Worm (Caenorhabditis elegans) whole organism, L4 larva: ENCODE results near the gene nhx-2.

Experiments used
- F10B5.3 ChIP-seq: sonication (generic microtip); optimal IDR thresholded peaks from 2 replicates; lab custom pipeline; 2016; ENCODE audit warnings: mild to moderate bottlenecking, missing genetic modification characterization, missing compliant biosample characterization
- F49E8.2 ChIP-seq: sonication (generic microtip); optimal IDR thresholded peaks from 2 replicates; lab custom pipeline; 2016; ENCODE audit warnings: missing compliant biosample characterization, mild to moderate bottlenecking, missing genetic modification characterization, borderline replicate concordance
- R02D3.7 ChIP-seq: fragments of 150-350 bp; sonication (generic microtip); optimal IDR thresholded peaks from 3 replicates; lab custom pipeline; 2014; ENCODE audit warnings: missing biosample characterization, missing genetic modification characterization
- T20F7.1 ChIP-seq: fragments of 200-800 bp; sonication (Bioruptor generic); optimal IDR thresholded peaks from 2 replicates; lab custom pipeline; 2018; ENCODE audit warnings: mild to moderate bottlenecking, missing genetic modification characterization, missing compliant biosample characterization
- T26A8.4 ChIP-seq: fragments of 200-800 bp; sonication (Bioruptor generic); IDR thresholded peaks from 2 replicates; pipeline ENCODE4 v1.3.6; 2022; ENCODE audit warnings: missing genetic modification characterization, missing compliant biosample characterization
- Y105C5A.15 ChIP-seq: fragments of 200-800 bp; sonication (Bioruptor generic); IDR thresholded peaks from 2 replicates; pipeline ENCODE4 v1.3.6; 2022; ENCODE audit warnings: missing genetic modification characterization, missing compliant biosample characterization
- Y48G9A.11 ChIP-seq: fragments of 200-800 bp; sonication (Bioruptor generic); IDR thresholded peaks from 2 replicates; pipeline ENCODE4 v1.3.6; 2022; ENCODE audit warnings: missing genetic modification reagents, missing genetic modification characterization, missing compliant biosample characterization
- aha-1 ChIP-seq: fragments of 150-350 bp; peaks from one replicate; lab custom pipeline; 2014; ENCODE audit warnings: missing biosample characterization, missing genetic modification characterization
- aly-2 ChIP-seq: sonication (generic microtip); optimal IDR thresholded peaks from 2 replicates; lab custom pipeline; 2018; ENCODE audit warnings: missing biosample characterization, missing genetic modification characterization
- attf-4 ChIP-seq: sonication (generic microtip); optimal IDR thresholded peaks from 3 replicates; lab custom pipeline; 2017; ENCODE audit warnings: missing biosample characterization, missing genetic modification characterization
- ceh-32 ChIP-seq: sonication (generic microtip); optimal IDR thresholded peaks from 2 replicates; lab custom pipeline; 2016; ENCODE audit warnings: mild to moderate bottlenecking, missing genetic modification characterization, missing compliant biosample characterization; ENCODE audit not compliant: poor library complexity
- ceh-44 ChIP-seq: fragments of 200-800 bp; sonication (Bioruptor generic); IDR thresholded peaks from 2 replicates; pipeline ENCODE4 v1.3.6; 2022; ENCODE audit warnings: missing genetic modification reagents, missing genetic modification characterization, missing compliant biosample characterization
- ceh-62 ChIP-seq: sonication (generic microtip); optimal IDR thresholded peaks from 2 replicates; lab custom pipeline; 2017; ENCODE audit warnings: missing biosample characterization, missing genetic modification characterization
- ces-1 ChIP-seq: fragments of 150-350 bp; sonication (generic microtip); optimal IDR thresholded peaks from 4 replicates; lab custom pipeline; 2014; ENCODE audit warnings: missing biosample characterization, missing genetic modification reagents, missing genetic modification characterization
- daf-16 ChIP-seq, 3 experiments: sonication (generic microtip); optimal IDR thresholded peaks; 2 replicates each; lab custom pipeline; 2016 to 2017; ENCODE audit warnings: missing genetic modification characterization in 3 of 3, missing genetic modification reagents in 3 of 3, mild to moderate bottlenecking in 2 of 3, missing compliant biosample characterization in 2 of 3, missing biosample characterization in 1 of 3, moderate library complexity in 1 of 3
- dmd-9 ChIP-seq: fragments of 200-800 bp; sonication (Bioruptor generic); IDR thresholded peaks from 2 replicates; pipeline ENCODE4 v1.3.6; 2022; ENCODE audit warnings: missing genetic modification reagents, missing genetic modification characterization, missing compliant biosample characterization
- dpl-1 ChIP-seq: fragments of 150-350 bp; optimal IDR thresholded peaks from 2 replicates; lab custom pipeline; 2014; ENCODE audit warnings: missing biosample characterization, missing genetic modification reagents, missing genetic modification characterization
- duxl-1 ChIP-seq: sonication (generic microtip); optimal IDR thresholded peaks from 2 replicates; lab custom pipeline; 2016; ENCODE audit warnings: mild to moderate bottlenecking, missing genetic modification characterization, moderate library complexity, missing compliant biosample characterization; ENCODE audit not compliant: poor library complexity
- dve-1 ChIP-seq: sonication (generic microtip); optimal IDR thresholded peaks from 2 replicates; lab custom pipeline; 2017; ENCODE audit warnings: antibody characterized with exemption, mild to moderate bottlenecking, missing genetic modification characterization, missing compliant biosample characterization; ENCODE audit not compliant: insufficient read depth
- egl-27 ChIP-seq: sonication (generic microtip); optimal IDR thresholded peaks from 3 replicates; lab custom pipeline; 2017; ENCODE audit warnings: missing biosample characterization, missing genetic modification reagents, missing genetic modification characterization
- gei-8 ChIP-seq: fragments of 200-800 bp; sonication (Bioruptor generic); optimal IDR thresholded peaks from 2 replicates; lab custom pipeline; 2018; ENCODE audit warnings: mild to moderate bottlenecking, missing genetic modification characterization, missing compliant biosample characterization
- hlh-30 ChIP-seq: sonication (generic microtip); optimal IDR thresholded peaks from 2 replicates; lab custom pipeline; 2017; ENCODE audit warnings: antibody characterized with exemption, mild to moderate bottlenecking, missing genetic modification characterization, missing compliant biosample characterization; ENCODE audit not compliant: insufficient read depth
- hmg-1.1 ChIP-seq: fragments of 200-800 bp; sonication (Bioruptor generic); IDR thresholded peaks from 2 replicates; pipeline ENCODE4 v1.3.6; 2022; ENCODE audit warnings: missing genetic modification reagents, missing genetic modification characterization, missing compliant biosample characterization
- lin-13 ChIP-seq: fragments of 150-350 bp; optimal IDR thresholded peaks from 2 replicates; lab custom pipeline; 2014; ENCODE audit warnings: missing biosample characterization, missing genetic modification reagents, missing genetic modification characterization
- lin-38 ChIP-seq: fragments of 200-800 bp; sonication (Bioruptor generic); IDR thresholded peaks from 2 replicates; pipeline ENCODE4 v1.3.6; 2022; ENCODE audit warnings: missing genetic modification reagents, missing genetic modification characterization, missing compliant biosample characterization
- lin-39 ChIP-seq: fragments of 150-350 bp; optimal IDR thresholded peaks from 2 replicates; lab custom pipeline; 2014; ENCODE audit warnings: missing biosample characterization, missing genetic modification reagents, missing genetic modification characterization
- lir-3 ChIP-seq: sonication (generic microtip); optimal IDR thresholded peaks from 2 replicates; lab custom pipeline; 2016; ENCODE audit warnings: mild to moderate bottlenecking, missing genetic modification characterization, missing compliant biosample characterization
- lsy-2 ChIP-seq, 2 experiments: fragments of 150-350 bp in 1 of 2; sonication (generic microtip) in 1 of 2; optimal IDR thresholded peaks; 2 replicates each; lab custom pipeline; 2014 to 2017; ENCODE audit warnings: missing biosample characterization in 2 of 2, missing genetic modification characterization in 2 of 2
- madf-9 ChIP-seq: fragments of 200-800 bp; sonication (Bioruptor generic); conservative IDR thresholded peaks from 2 replicates; pipeline ENCODE4 v1.3.6; 2022; ENCODE audit warnings: missing genetic modification reagents, missing genetic modification characterization, missing compliant biosample characterization
- mdt-29 ChIP-seq: fragments of 200-800 bp; sonication (Bioruptor generic); IDR thresholded peaks from 2 replicates; pipeline ENCODE4 v1.3.6; 2022; ENCODE audit warnings: missing genetic modification reagents, missing genetic modification characterization, missing compliant biosample characterization
- mep-1 ChIP-seq: fragments of 150-350 bp; sonication (generic microtip); optimal IDR thresholded peaks from 3 replicates; lab custom pipeline; 2014; ENCODE audit warnings: missing biosample characterization, missing genetic modification characterization
- mes-2 ChIP-seq: sonication (generic microtip); optimal IDR thresholded peaks from 2 replicates; lab custom pipeline; 2016; ENCODE audit warnings: missing genotype, mild to moderate bottlenecking, missing genetic modification characterization, missing compliant biosample characterization; ENCODE audit not compliant: poor library complexity, severe bottlenecking
- mxl-2 ChIP-seq: fragments of 200-800 bp; sonication (Bioruptor generic); conservative IDR thresholded peaks from 2 replicates; pipeline ENCODE4 v1.3.6; 2022; ENCODE audit warnings: missing genetic modification reagents, missing genetic modification characterization, missing compliant biosample characterization
- mxl-3 ChIP-seq: fragments of 200-800 bp; sonication (Bioruptor generic); optimal IDR thresholded peaks from 2 replicates; lab custom pipeline; 2018; ENCODE audit warnings: mild to moderate bottlenecking, missing genetic modification characterization, missing compliant biosample characterization
- nhr-111 ChIP-seq: fragments of 200-800 bp; sonication (Bioruptor generic); optimal IDR thresholded peaks from 2 replicates; lab custom pipeline; 2018; ENCODE audit warnings: mild to moderate bottlenecking, missing genetic modification characterization, missing compliant biosample characterization
- nhr-25 ChIP-seq: sonication (generic microtip); optimal IDR thresholded peaks from 2 replicates; lab custom pipeline; 2017; ENCODE audit warnings: missing genetic modification characterization, mild to moderate bottlenecking, missing compliant biosample characterization, antibody characterized with exemption, moderate library complexity, borderline replicate concordance; ENCODE audit not compliant: insufficient read depth
- nhr-42 ChIP-seq: fragments of 200-800 bp; sonication (Bioruptor generic); IDR thresholded peaks from 2 replicates; pipeline ENCODE4 v1.3.6; 2022; ENCODE audit warnings: missing genetic modification characterization, missing compliant biosample characterization
- nhr-6 ChIP-seq: fragments of 150-350 bp; optimal IDR thresholded peaks from 2 replicates; lab custom pipeline; 2014; ENCODE audit warnings: missing biosample characterization, missing genetic modification characterization
- nhr-77 ChIP-seq: fragments of 150-350 bp; optimal IDR thresholded peaks from 2 replicates; lab custom pipeline; 2014; ENCODE audit warnings: missing biosample characterization, missing genetic modification characterization
- pha-4 ChIP-seq, 2 experiments: fragments of 150-350 bp in 1 of 2; fragments of 200-800 bp in 1 of 2; sonication (Bioruptor generic) in 1 of 2; IDR thresholded peaks in 1 of 2; optimal IDR thresholded peaks in 1 of 2; 2 replicates each; pipeline versions ENCODE4 v1.3.6 to Lab custom; 2014 to 2022; ENCODE audit warnings: missing genetic modification characterization in 2 of 2, missing genetic modification reagents in 2 of 2, missing biosample characterization in 1 of 2, missing compliant biosample characterization in 1 of 2
- rbr-2 ChIP-seq: sonication (generic microtip); optimal IDR thresholded peaks from 2 replicates; lab custom pipeline; 2016; ENCODE audit warnings: missing genotype, missing genetic modification characterization, missing compliant biosample characterization
- set-16 ChIP-seq: fragments of 200-800 bp; sonication (Bioruptor generic); IDR thresholded peaks from 2 replicates; pipeline ENCODE4 v1.3.6; 2022; ENCODE audit warnings: missing genetic modification reagents, missing genetic modification characterization, missing compliant biosample characterization
- snpc-1.2 ChIP-seq: fragments of 200-800 bp; sonication (Bioruptor generic); IDR thresholded peaks from 2 replicates; pipeline ENCODE4 v1.3.6; 2022; ENCODE audit warnings: missing genetic modification reagents, missing genetic modification characterization, missing compliant biosample characterization
- spr-3 ChIP-seq: fragments of 200-800 bp; sonication (Bioruptor generic); optimal IDR thresholded peaks from 2 replicates; lab custom pipeline; 2018; ENCODE audit warnings: mild to moderate bottlenecking, missing genetic modification characterization, missing compliant biosample characterization
- tag-97 ChIP-seq: fragments of 200-800 bp; sonication (Bioruptor generic); IDR thresholded peaks from 2 replicates; pipeline ENCODE4 v1.3.6; 2022; ENCODE audit warnings: missing genetic modification characterization, missing compliant biosample characterization
- tra-1 ChIP-seq: fragments of 200-800 bp; sonication (Bioruptor generic); IDR thresholded peaks from 2 replicates; pipeline ENCODE4 v1.3.6; 2022; ENCODE audit warnings: missing genetic modification reagents, missing genetic modification characterization, missing compliant biosample characterization
- unc-62 ChIP-seq, 3 experiments: fragments of 150-350 bp in 1 of 3; sonication (generic microtip); optimal IDR thresholded peaks in 2 of 3; peaks in 1 of 3; 1 replicate in 1 of 3; 2 replicates in 2 of 3; lab custom pipeline; 2014 to 2017; ENCODE audit warnings: missing biosample characterization in 3 of 3, missing genetic modification characterization in 3 of 3, missing genetic modification reagents in 3 of 3, missing genotype in 1 of 3
- zag-1 ChIP-seq: fragments of 150-350 bp; optimal IDR thresholded peaks from 2 replicates; lab custom pipeline; 2014; ENCODE audit warnings: missing biosample characterization, missing genetic modification characterization
- zip-11 ChIP-seq: fragments of 200-800 bp; sonication (Bioruptor generic); IDR thresholded peaks from 2 replicates; pipeline ENCODE4 v1.3.6; 2022; ENCODE audit warnings: missing genetic modification characterization, missing compliant biosample characterization

nhx-2 gene

ce11 chrII:7669409-7669808, 24.3 kb downstream of the nhx-2 start:
- TF ChIP-seq lir-3 (tag; lab: Kevin White, UChicago) (no peak), egl-27 (no peak), lin-38 (GFP tag; lab: Robert Waterston, UW) (no peak), Y48G9A.11 (GFP tag; lab: Robert Waterston, UW) (no peak), mep-1 (tag; lab: Kevin White, UChicago) (peak; percentile 68), T26A8.4 (GFP tag; lab: Robert Waterston, UW) (no peak), nhr-25 (tag; lab: Kevin White, UChicago) (peak; percentile 40), nhr-6 (peak; percentile 31), daf-16 (GFP tag; optimal IDR thresholded peaks at IDR 0.05; lab: Kevin White, UChicago) (no peak), daf-16 (tag; optimal IDR thresholded peaks at IDR 0.05; lab: Kevin White, UChicago) (peak; percentile 23), mxl-3 (GFP tag; lab: Kevin White, UChicago) (peak; percentile 0), duxl-1 (no peak), ces-1 (no peak), lsy-2 (tag; optimal IDR thresholded peaks at IDR 0.05; lab: Kevin White, UChicago) (peak in 1 of 2 experiments; percentile 58), zip-11 (GFP tag; lab: Robert Waterston, UW) (no peak), tra-1 (GFP tag; lab: Robert Waterston, UW) (no peak), F49E8.2 (tag; lab: Kevin White, UChicago) (no peak), hlh-30 (tag; lab: Kevin White, UChicago) (peak; percentile 38), nhr-77 (tag; lab: Kevin White, UChicago) (peak; percentile 63), rbr-2 (tag; lab: Kevin White, UChicago) (peak; percentile 48), tag-97 (GFP tag; lab: Robert Waterston, UW) (no peak), zag-1 (tag; lab: Kevin White, UChicago) (no peak), mxl-2 (no peak), dve-1 (peak; percentile 50), madf-9 (GFP tag; lab: Robert Waterston, UW) (no peak), ceh-62 (no peak), lin-39 (no peak), snpc-1.2 (no peak), unc-62 (GFP tag; optimal IDR thresholded peaks at IDR 0.05 in 1 of 2; lab: Kevin White, UChicago) (peak in 1 of 2 experiments; percentile 28), unc-62 (tag; optimal IDR thresholded peaks at IDR 0.05; lab: Kevin White, UChicago) (no peak), set-16 (no peak), T20F7.1 (GFP tag; lab: Kevin White, UChicago) (no peak), R02D3.7 (tag; lab: Kevin White, UChicago) (no peak), aha-1 (tag; lab: Kevin White, UChicago) (peak; percentile 57), nhr-111 (GFP tag; lab: Kevin White, UChicago) (no peak), lin-13 (peak; percentile 53), spr-3 (GFP tag; lab: Kevin White, UChicago) (no peak), aly-2 (no peak), pha-4 (GFP tag; IDR thresholded peaks at IDR 0.05; lab: Robert Waterston, UW) (no peak), pha-4 (tag; optimal IDR thresholded peaks at IDR 0.05; lab: Kevin White, UChicago) (no peak), nhr-42 (GFP tag; lab: Robert Waterston, UW) (no peak), dmd-9 (no peak), F10B5.3 (tag; lab: Kevin White, UChicago) (no peak), gei-8 (GFP tag; lab: Kevin White, UChicago) (no peak), Y105C5A.15 (GFP tag; lab: Robert Waterston, UW) (no peak), ceh-32 (tag; lab: Kevin White, UChicago) (no peak), mdt-29 (GFP tag; lab: Robert Waterston, UW) (no peak), hmg-1.1 (GFP tag; lab: Robert Waterston, UW) (peak; percentile 52), dpl-1 (GFP tag; lab: Kevin White, UChicago) (peak; percentile 18), attf-4 (tag; lab: Kevin White, UChicago) (no peak), ceh-44 (no peak), mes-2 (peak; percentile 63)
